Worm (Caenorhabditis elegans) whole organism, L4 larva: ENCODE data around the gene Y6E2A.4.

ENCODE experiments used
- ceh-82 ChIP-seq: sonication (generic microtip); optimal IDR thresholded peaks from 2 replicates; lab custom pipeline; 2017; ENCODE audit warnings: missing biosample characterization, missing genetic modification characterization
- hlh-30 ChIP-seq: sonication (generic microtip); optimal IDR thresholded peaks from 2 replicates; lab custom pipeline; 2017; ENCODE audit warnings: antibody characterized with exemption, mild to moderate bottlenecking, missing genetic modification characterization, missing compliant biosample characterization; ENCODE audit not compliant: insufficient read depth
- lin-29 ChIP-seq: fragments of 200-800 bp; sonication (Bioruptor generic); IDR thresholded peaks from 2 replicates; pipeline ENCODE4 v1.3.6; 2022; ENCODE audit warnings: missing genetic modification reagents, missing genetic modification characterization, missing compliant biosample characterization
- lin-39 ChIP-seq: fragments of 150-350 bp; optimal IDR thresholded peaks from 2 replicates; lab custom pipeline; 2014; ENCODE audit warnings: missing biosample characterization, missing genetic modification reagents, missing genetic modification characterization
- nhr-11 ChIP-seq: fragments of 150-350 bp; optimal IDR thresholded peaks from 2 replicates; lab custom pipeline; 2014; ENCODE audit warnings: missing biosample characterization, missing genetic modification characterization
- nhr-6 ChIP-seq: fragments of 150-350 bp; optimal IDR thresholded peaks from 2 replicates; lab custom pipeline; 2014; ENCODE audit warnings: missing biosample characterization, missing genetic modification characterization
- unc-62 ChIP-seq, 3 experiments: fragments of 150-350 bp in 1 of 3; sonication (generic microtip); optimal IDR thresholded peaks in 2 of 3; peaks in 1 of 3; 1 replicate in 1 of 3; 2 replicates in 2 of 3; lab custom pipeline; 2014 to 2017; ENCODE audit warnings: missing biosample characterization in 3 of 3, missing genetic modification characterization in 3 of 3, missing genetic modification reagents in 3 of 3, missing genotype in 1 of 3

ce11 chrV:15766122-15766594 lies 49.6 kb upstream of the Y6E2A.4 start, which contains the start of the genes haf-3 and F57A10.2:
- TF ChIP-seq ceh-82 (tag; lab: Kevin White, UChicago) (no peak), lin-29 (GFP tag; lab: Robert Waterston, UW) (peak; percentile 62; the same call in 1 of the 2 replicates), nhr-6 (tag; lab: Kevin White, UChicago) (peak; percentile 61), unc-62 (GFP tag; optimal IDR thresholded peaks at IDR 0.05 in 1 of 2; lab: Kevin White, UChicago) (no peak), unc-62 (tag; optimal IDR thresholded peaks at IDR 0.05; lab: Kevin White, UChicago) (no peak), lin-39 (tag; lab: Kevin White, UChicago) (no peak), nhr-11 (tag; lab: Kevin White, UChicago) (peak; percentile 79), hlh-30 (tag; lab: Kevin White, UChicago) (peak; percentile 78)
